Worm (Caenorhabditis elegans) whole organism, L1 larva: ENCODE data around the gene F47C12.8.

Experiments used
- C34B4.2 ChIP-seq: sonication (generic microtip); optimal IDR thresholded peaks from 2 replicates; lab custom pipeline; 2017; ENCODE audit warnings: mild to moderate bottlenecking, missing genetic modification characterization, missing compliant biosample characterization
- F16B12.6 ChIP-seq: fragments of 150-350 bp; optimal IDR thresholded peaks from 2 replicates; lab custom pipeline; 2014; ENCODE audit warnings: missing biosample characterization, missing genetic modification characterization
- Y116A8C.19 ChIP-seq: sonication (generic microtip); optimal IDR thresholded peaks from 2 replicates; lab custom pipeline; 2016; ENCODE audit warnings: missing compliant biosample characterization, missing genetic modification characterization, borderline replicate concordance
- aly-2 ChIP-seq: fragments of 150-350 bp; optimal IDR thresholded peaks from 2 replicates; lab custom pipeline; 2014; ENCODE audit warnings: missing biosample characterization, missing genetic modification characterization
- blmp-1 ChIP-seq: fragments of 150-350 bp; optimal IDR thresholded peaks from 2 replicates; lab custom pipeline; 2014; ENCODE audit warnings: missing biosample characterization, missing genetic modification characterization
- ceh-82 ChIP-seq, 3 experiments: fragments of 150-350 bp in 1 of 3; sonication (generic microtip) in 2 of 3; optimal IDR thresholded peaks; 2 replicates each; lab custom pipeline; 2014 to 2017; ENCODE audit warnings: missing biosample characterization in 3 of 3, missing genetic modification characterization in 3 of 3
- ceh-88 ChIP-seq: fragments of 200-800 bp; sonication (Bioruptor generic); IDR thresholded peaks from 2 replicates; pipeline ENCODE4 v1.3.6; 2022; ENCODE audit warnings: missing genetic modification characterization, missing compliant biosample characterization
- ces-1 ChIP-seq: fragments of 150-350 bp; optimal IDR thresholded peaks from 2 replicates; lab custom pipeline; 2014; ENCODE audit warnings: missing biosample characterization, missing genetic modification reagents, missing genetic modification characterization
- dpl-1 ChIP-seq, 3 experiments: fragments of 150-350 bp in 2 of 3; sonication (generic microtip) in 1 of 3; optimal IDR thresholded peaks; 2 replicates each; lab custom pipeline; 2014 to 2017; ENCODE audit warnings: missing biosample characterization in 3 of 3, missing genetic modification characterization in 3 of 3, missing genetic modification reagents in 3 of 3
- efl-1 ChIP-seq, 4 experiments: fragments of 150-350 bp; optimal IDR thresholded peaks in 3 of 4; peaks in 1 of 4; 1 replicate in 1 of 4; 2 replicates in 3 of 4; lab custom pipeline; 2014; ENCODE audit warnings: missing biosample characterization in 2 of 4, missing genetic modification characterization in 2 of 4, missing genetic modification reagents in 2 of 4
- egl-13 ChIP-seq: sonication (generic microtip); optimal IDR thresholded peaks from 2 replicates; lab custom pipeline; 2016; ENCODE audit warnings: missing genotype, missing genetic modification reagents, missing genetic modification characterization, missing compliant biosample characterization
- egl-27 ChIP-seq, 2 experiments: fragments of 150-350 bp in 1 of 2; sonication (generic microtip); optimal IDR thresholded peaks; 3 replicates each; lab custom pipeline; 2017 to 2018; ENCODE audit warnings: missing biosample characterization in 2 of 2, missing genetic modification characterization in 2 of 2, missing genetic modification reagents in 2 of 2
- elt-2 ChIP-seq: sonication (generic microtip); optimal IDR thresholded peaks from 2 replicates; lab custom pipeline; 2016; ENCODE audit warnings: missing genetic modification characterization, mild to moderate bottlenecking, inconsistent platforms, missing compliant biosample characterization, missing genetic modification reagents
- elt-3 ChIP-seq, 6 experiments: fragments of 150-350 bp in 1 of 6; sonication (generic microtip); optimal IDR thresholded peaks; 2 replicates each; lab custom pipeline; 2017 to 2018; ENCODE audit warnings: missing biosample characterization in 6 of 6, missing genetic modification characterization in 6 of 6, inconsistent platforms in 1 of 6
- fkh-10 ChIP-seq: sonication (generic microtip); optimal IDR thresholded peaks from 2 replicates; lab custom pipeline; 2017; ENCODE audit warnings: missing biosample characterization, missing genetic modification reagents, missing genetic modification characterization
- grh-1 ChIP-seq: fragments of 200-800 bp; sonication (Bioruptor generic); IDR thresholded peaks from 2 replicates; pipeline ENCODE4 v1.3.6; 2022; ENCODE audit warnings: missing genetic modification reagents, missing genetic modification characterization, missing compliant biosample characterization
- hpl-2 ChIP-seq: fragments of 150-350 bp; optimal IDR thresholded peaks from 2 replicates; lab custom pipeline; 2014; ENCODE audit warnings: missing biosample characterization, missing genetic modification reagents, missing genetic modification characterization
- irx-1 ChIP-seq: sonication (generic microtip); optimal IDR thresholded peaks from 2 replicates; lab custom pipeline; 2016; ENCODE audit warnings: missing genetic modification characterization, missing compliant biosample characterization
- isw-1 ChIP-seq: fragments of 200-800 bp; sonication (Bioruptor generic); IDR thresholded peaks from 2 replicates; pipeline ENCODE4 v1.3.6; 2022; ENCODE audit warnings: missing genetic modification characterization, missing compliant biosample characterization
- jun-1 ChIP-seq: fragments of 150-350 bp; optimal IDR thresholded peaks from 2 replicates; lab custom pipeline; 2014; ENCODE audit warnings: missing biosample characterization, missing genetic modification reagents, missing genetic modification characterization
- lin-14 ChIP-seq: fragments of 200-800 bp; sonication (Bioruptor generic); optimal IDR thresholded peaks from 2 replicates; lab custom pipeline; 2018; ENCODE audit warnings: mild to moderate bottlenecking, missing genetic modification characterization, moderate library complexity, missing compliant biosample characterization
- lsy-2 ChIP-seq, 2 experiments: fragments of 150-350 bp; optimal IDR thresholded peaks; 2 replicates each; lab custom pipeline; 2014; ENCODE audit warnings: missing biosample characterization in 2 of 2, missing genetic modification characterization in 2 of 2
- mab-9 ChIP-seq: fragments of 200-800 bp; sonication (Bioruptor generic); IDR thresholded peaks from 2 replicates; pipeline ENCODE4 v1.3.6; 2022; ENCODE audit warnings: missing genetic modification reagents, missing genetic modification characterization, missing compliant biosample characterization
- mdl-1 ChIP-seq, 2 experiments: fragments of 150-350 bp; optimal IDR thresholded peaks; 2 replicates each; lab custom pipeline; 2014 to 2017; ENCODE audit warnings: missing biosample characterization in 2 of 2, missing genetic modification characterization in 2 of 2, inconsistent platforms in 1 of 2
- nhr-12 ChIP-seq: sonication (generic microtip); optimal IDR thresholded peaks from 2 replicates; lab custom pipeline; 2017; ENCODE audit warnings: missing biosample characterization, missing genetic modification characterization
- nhr-19 ChIP-seq: fragments of 200-800 bp; sonication (Bioruptor generic); conservative IDR thresholded peaks from 2 replicates; pipeline ENCODE4 v1.3.6; 2022; ENCODE audit warnings: missing genetic modification characterization, missing compliant biosample characterization
- nhr-47 ChIP-seq: sonication (generic microtip); optimal IDR thresholded peaks from 2 replicates; lab custom pipeline; 2016; ENCODE audit warnings: mild to moderate bottlenecking, missing genetic modification characterization, moderate library complexity, missing compliant biosample characterization
- nhr-71 ChIP-seq: sonication (generic microtip); optimal IDR thresholded peaks from 2 replicates; lab custom pipeline; 2016; ENCODE audit warnings: mild to moderate bottlenecking, missing genetic modification characterization, moderate library complexity, missing compliant biosample characterization
- nhr-85 ChIP-seq: sonication (generic microtip); peaks from one replicate; lab custom pipeline; 2016; ENCODE audit warnings: missing genetic modification characterization, inconsistent platforms, missing compliant biosample characterization
- pag-3 ChIP-seq: sonication (generic microtip); optimal IDR thresholded peaks from 2 replicates; lab custom pipeline; 2017; ENCODE audit warnings: missing genetic modification characterization, mild to moderate bottlenecking, missing compliant biosample characterization, antibody characterized with exemption, borderline replicate concordance; ENCODE audit not compliant: insufficient read depth
- pax-3 ChIP-seq: fragments of 200-800 bp; sonication (Bioruptor generic); optimal IDR thresholded peaks from 2 replicates; lab custom pipeline; 2018; ENCODE audit warnings: mild to moderate bottlenecking, missing genetic modification characterization, moderate library complexity, missing compliant biosample characterization
- rnt-1 ChIP-seq: sonication (generic microtip); optimal IDR thresholded peaks from 2 replicates; lab custom pipeline; 2016; ENCODE audit warnings: mild to moderate bottlenecking, missing genetic modification characterization, moderate library complexity, missing compliant biosample characterization
- snu-23 ChIP-seq: sonication (generic microtip); optimal IDR thresholded peaks from 2 replicates; lab custom pipeline; 2016; ENCODE audit warnings: missing genetic modification characterization, missing compliant biosample characterization
- sox-4 ChIP-seq: sonication (generic microtip); optimal IDR thresholded peaks from 2 replicates; lab custom pipeline; 2016; ENCODE audit warnings: missing genetic modification characterization, missing compliant biosample characterization
- sup-37 ChIP-seq: fragments of 200-800 bp; sonication (Bioruptor generic); optimal IDR thresholded peaks from 2 replicates; lab custom pipeline; 2018; ENCODE audit warnings: mild to moderate bottlenecking, missing genetic modification characterization, missing compliant biosample characterization
- swsn-7 ChIP-seq: sonication (generic microtip); optimal IDR thresholded peaks from 2 replicates; lab custom pipeline; 2016; ENCODE audit warnings: missing genetic modification characterization, missing compliant biosample characterization
- unc-86 ChIP-seq: sonication (generic microtip); optimal IDR thresholded peaks from 2 replicates; lab custom pipeline; 2016; ENCODE audit warnings: missing genetic modification characterization, missing compliant biosample characterization
- unc-98 ChIP-seq: fragments of 200-800 bp; sonication (Bioruptor generic); IDR thresholded peaks from 2 replicates; pipeline ENCODE4 v1.3.6; 2022; ENCODE audit warnings: missing genetic modification characterization, missing compliant biosample characterization
- xbp-1 ChIP-seq: sonication (generic microtip); optimal IDR thresholded peaks from 2 replicates; lab custom pipeline; 2016; ENCODE audit warnings: missing genetic modification characterization, missing compliant biosample characterization
- zag-1 ChIP-seq: fragments of 150-350 bp; optimal IDR thresholded peaks from 2 replicates; lab custom pipeline; 2014; ENCODE audit warnings: missing biosample characterization, missing genetic modification characterization

F47C12.8 gene

ce11 chrIV:4034883-4035282 is 36.5 kb upstream of the F47C12.8 start, which contains the start of gene hlh-30 (continued):
- TF ChIP-seq fkh-10 (GFP tag; lab: Kevin White, UChicago) (peak; percentile 59), efl-1 (optimal IDR thresholded peaks at IDR 0.05; lab: Kevin White, UChicago) (peak; percentile 49 to 51), efl-1 (GFP tag; optimal IDR thresholded peaks at IDR 0.05 in 1 of 2; lab: Kevin White, UChicago) (peak; percentile 11 to 88), ceh-88 (GFP tag; lab: Robert Waterston, UW) (no peak), ces-1 (GFP tag; lab: Kevin White, UChicago) (no peak), isw-1 (GFP tag; lab: Robert Waterston, UW) (peak; percentile 43; the same call in 1 of the 2 replicates), F16B12.6 (tag; lab: Kevin White, UChicago) (no peak), sox-4 (tag; lab: Kevin White, UChicago) (peak; percentile 23), nhr-19 (0 out of 2 replicates have a peak, but pooled peaks have one; percentile 9), egl-13 (peak; percentile 78), lsy-2 (tag; optimal IDR thresholded peaks at IDR 0.05; lab: Kevin White, UChicago) (peak; percentile 40 to 54), swsn-7 (tag; lab: Kevin White, UChicago) (peak; percentile 49), lin-14 (GFP tag; lab: Kevin White, UChicago) (peak; percentile 88), nhr-71 (peak; percentile 71), nhr-47 (tag; lab: Kevin White, UChicago) (peak; percentile 75), snu-23 (GFP tag; lab: Kevin White, UChicago) (peak; percentile 29), unc-98 (GFP tag; lab: Robert Waterston, UW) (no peak), ceh-82 (tag; optimal IDR thresholded peaks at IDR 0.05; lab: Kevin White, UChicago) (peak; percentile 5 to 80 (median 23)), jun-1 (tag; lab: Kevin White, UChicago) (no peak), hpl-2 (GFP tag; lab: Kevin White, UChicago) (no peak), nhr-12 (tag; lab: Kevin White, UChicago) (no peak), xbp-1 (tag; lab: Kevin White, UChicago) (peak; percentile 43), pag-3 (no peak), mdl-1 (tag; optimal IDR thresholded peaks at IDR 0.05; lab: Kevin White, UChicago) (no peak)

- TF ChIP-seq snu-23 (GFP tag; lab: Kevin White, UChicago): peak; percentile 19
- TF ChIP-seq rnt-1: peak; percentile 31
- TF ChIP-seq unc-86 (tag; lab: Kevin White, UChicago): no peak
- peak; percentile 34 for TF ChIP-seq blmp-1 (tag; lab: Kevin White, UChicago)
- peak in 1 of 2 experiments; percentile 16 for TF ChIP-seq efl-1 (optimal IDR thresholded peaks at IDR 0.05; lab: Kevin White, UChicago)
- no peak for TF ChIP-seq efl-1 (GFP tag; optimal IDR thresholded peaks at IDR 0.05 in 1 of 2; lab: Kevin White, UChicago)
- TF ChIP-seq lin-14 (GFP tag; lab: Kevin White, UChicago): peak; percentile 60
- no peak for TF ChIP-seq egl-13
- TF ChIP-seq ceh-82 (tag; optimal IDR thresholded peaks at IDR 0.05; lab: Kevin White, UChicago): no peak
- TF ChIP-seq lsy-2 (tag; optimal IDR thresholded peaks at IDR 0.05; lab: Kevin White, UChicago): peak in 1 of 2 experiments; percentile 38
Measured at ce11 chrIV:4033490-4033889, 35.1 kb upstream of the F47C12.8 start.

ce11 chrIV:4032350-4032749 is 33.9 kb upstream of the F47C12.8 start:
- TF ChIP-seq elt-2 (peak; percentile 58), blmp-1 (tag; lab: Kevin White, UChicago) (peak; percentile 38), elt-3 (tag; optimal IDR thresholded peaks at IDR 0.05; lab: Kevin White, UChicago) (peak in 2 of 6 experiments; percentile 22 to 65), nhr-47 (tag; lab: Kevin White, UChicago) (no peak)

ce11 chrIV:4030917-4031599 is 32.6 kb upstream of the F47C12.8 start:
- TF ChIP-seq rnt-1: peak; percentile 35
- peak; percentile 38; the same call in 1 of the 2 replicates for TF ChIP-seq grh-1 (GFP tag; lab: Robert Waterston, UW)
- TF ChIP-seq egl-27 (tag; optimal IDR thresholded peaks at IDR 0.05; lab: Kevin White, UChicago): no peak
- TF ChIP-seq zag-1 (tag; lab: Kevin White, UChicago): no peak
- TF ChIP-seq blmp-1 (tag; lab: Kevin White, UChicago): peak; percentile 92
- no peak for TF ChIP-seq egl-13
- no peak for TF ChIP-seq Y116A8C.19 (tag; lab: Kevin White, UChicago)
- no peak for TF ChIP-seq irx-1 (tag; lab: Kevin White, UChicago)
- no peak for TF ChIP-seq mab-9 (GFP tag; lab: Robert Waterston, UW)
- TF ChIP-seq unc-98 (GFP tag; lab: Robert Waterston, UW): no peak
- TF ChIP-seq mdl-1 (tag; optimal IDR thresholded peaks at IDR 0.05; lab: Kevin White, UChicago): peak in 1 of 2 experiments; percentile 43
- no peak for TF ChIP-seq jun-1 (tag; lab: Kevin White, UChicago)
- no peak for TF ChIP-seq C34B4.2 (tag; lab: Kevin White, UChicago)
- peak; percentile 69 to 80 (median 75) for TF ChIP-seq dpl-1 (GFP tag; optimal IDR thresholded peaks at IDR 0.05; lab: Kevin White, UChicago)
- TF ChIP-seq pax-3 (tag; lab: Kevin White, UChicago): no peak
- TF ChIP-seq lsy-2 (tag; optimal IDR thresholded peaks at IDR 0.05; lab: Kevin White, UChicago): peak in 1 of 2 experiments; percentile 49
- no peak for TF ChIP-seq fkh-10 (GFP tag; lab: Kevin White, UChicago)
- peak; percentile 96 for TF ChIP-seq nhr-85
- no peak for TF ChIP-seq aly-2
- peak in 1 of 2 experiments; percentile 77 for TF ChIP-seq efl-1 (optimal IDR thresholded peaks at IDR 0.05; lab: Kevin White, UChicago)
- peak; percentile 74 to 98 for TF ChIP-seq efl-1 (GFP tag; optimal IDR thresholded peaks at IDR 0.05 in 1 of 2; lab: Kevin White, UChicago)
- no peak for TF ChIP-seq swsn-7 (tag; lab: Kevin White, UChicago)
- peak in 5 of 6 experiments; percentile 53 to 95 (median 73) for TF ChIP-seq elt-3 (tag; optimal IDR thresholded peaks at IDR 0.05; lab: Kevin White, UChicago)
- no peak for TF ChIP-seq sup-37 (GFP tag; lab: Kevin White, UChicago)
